Worm (Caenorhabditis elegans) whole organism, midembryonic: ENCODE data around the gene chil-25.
"Not testable (repeated sequence)": the region's sequence is repeated elsewhere in the genome, so short reads cannot be mapped to it uniquely, and the experiment has no call there.

Experiments
- T22C8.4 ChIP-seq: fragments of 200-800 bp; sonication (Bioruptor generic); IDR thresholded peaks from 2 replicates; pipeline ENCODE4 v1.3.6; 2022; ENCODE audit warnings: missing genetic modification characterization, missing compliant biosample characterization
- cog-1 ChIP-seq: sonication (generic microtip); optimal IDR thresholded peaks from 2 replicates; lab custom pipeline; 2016; ENCODE audit warnings: missing genetic modification characterization, missing compliant biosample characterization
- flt-1 ChIP-seq: fragments of 200-800 bp; sonication (Bioruptor generic); IDR thresholded peaks from 2 replicates; pipeline ENCODE4 v1.3.6; 2022; ENCODE audit warnings: missing genetic modification characterization, missing compliant biosample characterization
- klf-2 ChIP-seq: fragments of 200-800 bp; sonication (Bioruptor generic); conservative IDR thresholded peaks from 2 replicates; pipeline ENCODE4 v1.3.6; 2022; ENCODE audit warnings: missing genetic modification reagents, missing genetic modification characterization, missing compliant biosample characterization
- med-1 ChIP-seq: sonication (generic microtip); optimal IDR thresholded peaks from 2 replicates; lab custom pipeline; 2017; ENCODE audit warnings: missing genetic modification characterization, mild to moderate bottlenecking, missing compliant biosample characterization, antibody characterized with exemption, missing genetic modification reagents; ENCODE audit not compliant: insufficient read depth
- ref-1 ChIP-seq: fragments of 200-800 bp; sonication (Bioruptor generic); conservative IDR thresholded peaks from 2 replicates; pipeline ENCODE4 v1.3.6; 2022; ENCODE audit warnings: missing genetic modification reagents, missing genetic modification characterization, missing compliant biosample characterization
- tab-1 ChIP-seq: fragments of 200-800 bp; sonication (Bioruptor generic); IDR thresholded peaks from 2 replicates; pipeline ENCODE4 v1.3.6; 2022; ENCODE audit warnings: missing genetic modification characterization, missing compliant biosample characterization
- ztf-23 ChIP-seq: fragments of 200-800 bp; sonication (Bioruptor generic); IDR thresholded peaks from 2 replicates; pipeline ENCODE4 v1.3.6; 2022; ENCODE audit warnings: missing genetic modification reagents, missing genetic modification characterization, missing compliant biosample characterization
- ztf-29 ChIP-seq: fragments of 200-800 bp; sonication (Bioruptor generic); IDR thresholded peaks from 2 replicates; pipeline ENCODE4 v1.3.6; 2022; ENCODE audit warnings: missing genetic modification reagents, missing genetic modification characterization, missing compliant biosample characterization

The chil-25 gene

ce11 chrII:9452172-9452571 lies 22.1 kb downstream of the chil-25 start, which contains the start of gene R09D1.12:
Gene R09D1.12, minus strand, starts transcription at chrII:9452272.
- not testable (repeated sequence) for TF ChIP-seq T22C8.4; cog-1 (tag; lab: Kevin White, UChicago); klf-2 (GFP tag; lab: Robert Waterston, UW)

ce11 chrII:9447965-9448364 lies 26.3 kb downstream of the chil-25 start, which contains the start of gene chil-18:
Gene chil-18, plus strand, starts transcription at chrII:9448265.
- TF ChIP-seq klf-2 (GFP tag; lab: Robert Waterston, UW), result no peak
- TF ChIP-seq ztf-29 (GFP tag; lab: Robert Waterston, UW), result no peak
- no peak for TF ChIP-seq T22C8.4
- no peak for TF ChIP-seq ztf-23 (GFP tag; lab: Robert Waterston, UW)
- TF ChIP-seq flt-1 (GFP tag; lab: Robert Waterston, UW), result no peak
- TF ChIP-seq tab-1 (GFP tag; lab: Robert Waterston, UW), result no peak
- TF ChIP-seq ref-1 (GFP tag; lab: Robert Waterston, UW), result no peak
- TF ChIP-seq med-1 (GFP tag; lab: Kevin White, UChicago), result no peak
- TF ChIP-seq cog-1 (tag; lab: Kevin White, UChicago), result no peak

ce11 chrII:9445368-9445767 lies 28.9 kb downstream of the chil-25 start, which contains the start of gene R09D1.13:
Gene R09D1.13, minus strand, starts transcription at chrII:9445468.
- TF ChIP-seq ztf-23 (GFP tag; lab: Robert Waterston, UW) (no peak), tab-1 (GFP tag; lab: Robert Waterston, UW) (no peak), flt-1 (GFP tag; lab: Robert Waterston, UW) (no peak), cog-1 (tag; lab: Kevin White, UChicago) (no peak), med-1 (GFP tag; lab: Kevin White, UChicago) (no peak), ztf-29 (GFP tag; lab: Robert Waterston, UW) (no peak), klf-2 (GFP tag; lab: Robert Waterston, UW) (no peak), T22C8.4 (no peak), ref-1 (GFP tag; lab: Robert Waterston, UW) (no peak)

- TF ChIP-seq ztf-23 (GFP tag; lab: Robert Waterston, UW), result no peak
- TF ChIP-seq T22C8.4, result no peak
- no peak for TF ChIP-seq flt-1 (GFP tag; lab: Robert Waterston, UW)
- no peak for TF ChIP-seq tab-1 (GFP tag; lab: Robert Waterston, UW)
- no peak for TF ChIP-seq klf-2 (GFP tag; lab: Robert Waterston, UW)
- no peak for TF ChIP-seq med-1 (GFP tag; lab: Kevin White, UChicago)
- TF ChIP-seq ztf-29 (GFP tag; lab: Robert Waterston, UW), result no peak
- no peak for TF ChIP-seq ref-1 (GFP tag; lab: Robert Waterston, UW)
- no peak for TF ChIP-seq cog-1 (tag; lab: Kevin White, UChicago)
These were observed 30.7 kb downstream of the chil-25 start, which contains the start of gene chil-15 for ce11 chrII:9443522-9443921. Gene chil-15, minus strand, starts transcription at chrII:9443622.

ce11 chrII:9441838-9442237 lies 32.4 kb downstream of the chil-25 start, which contains the start of gene chil-16:
Gene chil-16, minus strand, starts transcription at chrII:9441938.
- TF ChIP-seq ztf-29 (GFP tag; lab: Robert Waterston, UW) (no peak), cog-1 (tag; lab: Kevin White, UChicago) (no peak), klf-2 (GFP tag; lab: Robert Waterston, UW) (no peak), ref-1 (GFP tag; lab: Robert Waterston, UW) (no peak), flt-1 (GFP tag; lab: Robert Waterston, UW) (no peak), tab-1 (GFP tag; lab: Robert Waterston, UW) (no peak), T22C8.4 (no peak), ztf-23 (GFP tag; lab: Robert Waterston, UW) (no peak), med-1 (GFP tag; lab: Kevin White, UChicago) (no peak)

- TF ChIP-seq T22C8.4, result no peak
- TF ChIP-seq ztf-29 (GFP tag; lab: Robert Waterston, UW), result no peak
- TF ChIP-seq flt-1 (GFP tag; lab: Robert Waterston, UW), result no peak
- TF ChIP-seq ref-1 (GFP tag; lab: Robert Waterston, UW), result no peak
- TF ChIP-seq med-1 (GFP tag; lab: Kevin White, UChicago), result no peak
- TF ChIP-seq ztf-23 (GFP tag; lab: Robert Waterston, UW), result no peak
These were observed 34.2 kb downstream of the chil-25 start, which contains the start of gene chil-17 for ce11 chrII:9440060-9440459. Gene chil-17, minus strand, starts transcription at chrII:9440160.

- TF ChIP-seq ztf-23 (GFP tag; lab: Robert Waterston, UW) (no peak), T22C8.4 (no peak), tab-1 (GFP tag; lab: Robert Waterston, UW) (no peak), med-1 (GFP tag; lab: Kevin White, UChicago) (no peak), flt-1 (GFP tag; lab: Robert Waterston, UW) (no peak), klf-2 (GFP tag; lab: Robert Waterston, UW) (no peak), cog-1 (tag; lab: Kevin White, UChicago) (no peak), ztf-29 (GFP tag; lab: Robert Waterston, UW) (no peak), ref-1 (GFP tag; lab: Robert Waterston, UW) (no peak)
These were observed 35.4 kb downstream of the chil-25 start for ce11 chrII:9438853-9439252.

- TF ChIP-seq tab-1 (GFP tag; lab: Robert Waterston, UW), result no peak
- no peak for TF ChIP-seq med-1 (GFP tag; lab: Kevin White, UChicago)
- no peak for TF ChIP-seq cog-1 (tag; lab: Kevin White, UChicago)
- no peak for TF ChIP-seq ztf-29 (GFP tag; lab: Robert Waterston, UW)
- TF ChIP-seq flt-1 (GFP tag; lab: Robert Waterston, UW), result no peak
- TF ChIP-seq T22C8.4, result no peak
- TF ChIP-seq klf-2 (GFP tag; lab: Robert Waterston, UW), result no peak
- TF ChIP-seq ztf-23 (GFP tag; lab: Robert Waterston, UW), result no peak
These were observed 36.0 kb downstream of the chil-25 start, which contains the start of gene chil-13 for ce11 chrII:9438227-9438626. Gene chil-13, minus strand, starts transcription at chrII:9438327.

- TF ChIP-seq T22C8.4, result no peak
- TF ChIP-seq cog-1 (tag; lab: Kevin White, UChicago), result no peak
- no peak for TF ChIP-seq med-1 (GFP tag; lab: Kevin White, UChicago)
- TF ChIP-seq flt-1 (GFP tag; lab: Robert Waterston, UW), result no peak
- TF ChIP-seq tab-1 (GFP tag; lab: Robert Waterston, UW), result no peak
- TF ChIP-seq ref-1 (GFP tag; lab: Robert Waterston, UW), result no peak
- TF ChIP-seq ztf-29 (GFP tag; lab: Robert Waterston, UW), result no peak
- no peak for TF ChIP-seq ztf-23 (GFP tag; lab: Robert Waterston, UW)
- no peak for TF ChIP-seq klf-2 (GFP tag; lab: Robert Waterston, UW)
These were observed 38.3 kb downstream of the chil-25 start, which contains the start of gene kin-16 for ce11 chrII:9436009-9436408. Gene kin-16, minus strand, starts transcription at chrII:9436109.
